Fruit fly (Drosophila melanogaster) whole organism, embryonic: ENCODE results near the gene CG33172.

Source experiments
- CG10267 ChIP-seq: fragments of 200-800 bp; sonication (Bioruptor generic); optimal IDR thresholded peaks from 2 replicates; lab custom pipeline; 2018; ENCODE audit warnings: missing biosample characterization, mild to moderate bottlenecking, missing genetic modification characterization, moderate library complexity
- CG15269 ChIP-seq: fragments of 200-800 bp; sonication (Bioruptor generic); optimal IDR thresholded peaks from 2 replicates; lab custom pipeline; 2018; ENCODE audit warnings: missing biosample characterization, mild to moderate bottlenecking, missing genetic modification characterization, moderate library complexity
- CG17186 ChIP-seq: fragments of 200-800 bp; sonication (Bioruptor generic); optimal IDR thresholded peaks from 3 replicates; lab custom pipeline; 2017; ENCODE audit warnings: missing biosample characterization, missing genetic modification reagents, missing genetic modification characterization
- CG17568 ChIP-seq: fragments of 200-800 bp; sonication (Bioruptor generic); optimal IDR thresholded peaks from 2 replicates; lab custom pipeline; 2018; ENCODE audit warnings: missing biosample characterization, mild to moderate bottlenecking, missing genetic modification characterization, moderate library complexity
- CG31388 ChIP-seq: fragments of 200-800 bp; sonication (Bioruptor generic); optimal IDR thresholded peaks from 2 replicates; lab custom pipeline; 2016; ENCODE audit warnings: missing biosample characterization, missing genetic modification characterization
- CG32532 ChIP-seq: fragments of 200-800 bp; sonication (Bioruptor generic); IDR thresholded peaks from 2 replicates; pipeline ENCODE4 v1.3.6; 2022; ENCODE audit warnings: missing biosample characterization, missing genetic modification characterization
- CG33557 ChIP-seq: fragments of 200-800 bp; sonication (Bioruptor generic); optimal IDR thresholded peaks from 2 replicates; lab custom pipeline; 2019; ENCODE audit warnings: missing biosample characterization, mild to moderate bottlenecking, missing genetic modification characterization, moderate library complexity
- CG3407 ChIP-seq: fragments of 200-800 bp; sonication (Bioruptor generic); optimal IDR thresholded peaks from 2 replicates; lab custom pipeline; 2018; ENCODE audit warnings: missing biosample characterization, mild to moderate bottlenecking, missing genetic modification characterization
- CG34422 ChIP-seq: fragments of 200-800 bp; sonication (Bioruptor generic); IDR thresholded peaks from 3 replicates; pipeline ENCODE4 v1.3.6; 2022; ENCODE audit warnings: missing biosample characterization, missing genetic modification characterization
- CG3726 ChIP-seq: fragments of 200-800 bp; sonication (Bioruptor generic); IDR thresholded peaks from 3 replicates; pipeline ENCODE4, ENCODE4 v1.3.6; 2022; ENCODE audit warnings: missing biosample characterization, missing genetic modification characterization
- CG6254 ChIP-seq: fragments of 200-800 bp; sonication (Bioruptor generic); optimal IDR thresholded peaks from 3 replicates; lab custom pipeline; 2017; ENCODE audit warnings: mild to moderate bottlenecking, missing biosample characterization, missing genetic modification reagents, missing genetic modification characterization
- CG6765 ChIP-seq: fragments of 200-800 bp; sonication (Bioruptor generic); optimal IDR thresholded peaks from 3 replicates; lab custom pipeline; 2017; ENCODE audit warnings: missing biosample characterization, mild to moderate bottlenecking, missing genetic modification characterization
- CG9932 ChIP-seq: fragments of 200-800 bp; sonication (Bioruptor generic); IDR thresholded peaks from 2 replicates; pipeline ENCODE4 v1.3.6; 2022; ENCODE audit warnings: missing biosample characterization, missing genetic modification characterization
- CHES-1-like ChIP-seq: fragments of 200-800 bp; sonication (Bioruptor generic); optimal IDR thresholded peaks from 2 replicates; lab custom pipeline; 2016; ENCODE audit warnings: missing biosample characterization, missing genetic modification characterization
- E2f2 ChIP-seq: fragments of 200-800 bp; sonication (Bioruptor generic); IDR thresholded peaks from 2 replicates; pipeline ENCODE4 v1.3.6; 2022; ENCODE audit warnings: missing biosample characterization, missing genetic modification characterization
- HHEX ChIP-seq: fragments of 200-800 bp; sonication (Bioruptor generic); optimal IDR thresholded peaks from 3 replicates; lab custom pipeline; 2017; ENCODE audit warnings: missing biosample characterization, mild to moderate bottlenecking, missing genetic modification characterization, missing genetic modification reagents
- Hmx ChIP-seq: fragments of 200-800 bp; sonication (Bioruptor generic); optimal IDR thresholded peaks from 2 replicates; lab custom pipeline; 2016; ENCODE audit warnings: missing biosample characterization, missing genetic modification characterization
- Hr39 ChIP-seq: fragments of >200 bp; optimal IDR thresholded peaks from 2 replicates; lab custom pipeline; 2017
- Lpt ChIP-seq: fragments of >200 bp; optimal IDR thresholded peaks from 2 replicates; lab custom pipeline; 2018; ENCODE audit warnings: missing biosample characterization, missing genetic modification characterization
- Meics ChIP-seq: fragments of 200-800 bp; sonication (Bioruptor generic); optimal IDR thresholded peaks from 2 replicates; lab custom pipeline; 2017; ENCODE audit warnings: missing biosample characterization, mild to moderate bottlenecking, missing genetic modification characterization
- Neu2 ChIP-seq: fragments of 200-800 bp; sonication (Bioruptor generic); optimal IDR thresholded peaks from 3 replicates; lab custom pipeline; 2016; ENCODE audit warnings: missing biosample characterization, missing genetic modification characterization, borderline replicate concordance
- Nf-YC ChIP-seq: fragments of 200-800 bp; optimal IDR thresholded peaks from 3 replicates; lab custom pipeline; 2019; ENCODE audit warnings: missing biosample characterization, mild to moderate bottlenecking, missing genetic modification characterization, moderate library complexity
- Ptx1 ChIP-seq: fragments of 200-800 bp; sonication (Bioruptor generic); IDR thresholded peaks from 2 replicates; pipeline ENCODE4 v1.3.6; 2022; ENCODE audit warnings: missing biosample characterization, missing genetic modification characterization
- Rfx ChIP-seq: fragments of 200-800 bp; sonication (Bioruptor generic); IDR thresholded peaks from 2 replicates; pipeline ENCODE4 v1.3.6; 2022; ENCODE audit warnings: missing biosample characterization, missing genetic modification characterization
- Side ChIP-seq: fragments of 200-800 bp; sonication (Bioruptor generic); optimal IDR thresholded peaks from 2 replicates; lab custom pipeline; 2016; ENCODE audit warnings: missing biosample characterization, missing genetic modification characterization
- Six4 ChIP-seq: fragments of 200-800 bp; sonication (Bioruptor generic); optimal IDR thresholded peaks from 2 replicates; lab custom pipeline; 2016; ENCODE audit warnings: missing biosample characterization, missing genetic modification characterization
- Spps ChIP-seq: fragments of 200-800 bp; sonication (Bioruptor generic); optimal IDR thresholded peaks from 2 replicates; lab custom pipeline; 2018; ENCODE audit warnings: missing biosample characterization, mild to moderate bottlenecking, missing genetic modification characterization
- Stat92E ChIP-seq, 3 experiments: fragments of >200 bp in 2 of 3; fragments of 200-800 bp in 1 of 3; sonication (Bioruptor generic) in 1 of 3; optimal IDR thresholded peaks; 2 replicates each; lab custom pipeline; 2017 to 2019; ENCODE audit warnings: missing biosample characterization in 3 of 3, missing genetic modification characterization in 3 of 3, mild to moderate bottlenecking in 1 of 3, moderate library complexity in 1 of 3
- crol ChIP-seq: fragments of 200-800 bp; sonication (Bioruptor generic); IDR thresholded peaks from 2 replicates; pipeline ENCODE4 v1.3.6; 2022; ENCODE audit warnings: missing biosample characterization, missing genetic modification characterization
- crp ChIP-seq, 2 experiments: fragments of 200-800 bp; sonication (Bioruptor generic); optimal IDR thresholded peaks; 2 replicates in 1 of 2; 3 replicates in 1 of 2; lab custom pipeline; 2017; ENCODE audit warnings: missing biosample characterization in 2 of 2, missing genetic modification characterization in 2 of 2, mild to moderate bottlenecking in 1 of 2, moderate library complexity in 1 of 2
- dati ChIP-seq: fragments of 200-800 bp; sonication (Bioruptor generic); IDR thresholded peaks from 2 replicates; pipeline ENCODE4 v1.3.6; 2022; ENCODE audit warnings: missing biosample characterization, missing genetic modification characterization
- esg ChIP-seq: fragments of 200-800 bp; sonication (Bioruptor generic); conservative IDR thresholded peaks from 2 replicates; pipeline ENCODE4 v1.3.6; 2022; ENCODE audit warnings: missing biosample characterization, missing genetic modification characterization
- gt ChIP-seq: fragments of 200-800 bp; sonication (Bioruptor generic); IDR thresholded peaks from 2 replicates; pipeline ENCODE4 v1.3.6; 2022; ENCODE audit warnings: missing biosample characterization, missing genetic modification characterization
- hth ChIP-seq: fragments of >200 bp; optimal IDR thresholded peaks from 2 replicates; lab custom pipeline; 2017; ENCODE audit warnings: inconsistent platforms
- jumu ChIP-seq: fragments of 200-800 bp; sonication (Bioruptor generic); optimal IDR thresholded peaks from 3 replicates; lab custom pipeline; 2016; ENCODE audit warnings: missing biosample characterization, missing genetic modification characterization
- knrl ChIP-seq: fragments of 200-800 bp; sonication (Bioruptor generic); IDR thresholded peaks from 3 replicates; pipeline ENCODE4 v1.3.6; 2022; ENCODE audit warnings: missing biosample characterization, missing genetic modification characterization; ENCODE audit not compliant: partially characterized antibody
- lab ChIP-seq: fragments of 200-800 bp; sonication (Bioruptor generic); optimal IDR thresholded peaks from 3 replicates; lab custom pipeline; 2017; ENCODE audit warnings: missing biosample characterization, missing genetic modification characterization, mild to moderate bottlenecking, moderate library complexity, missing genetic modification reagents
- mirr ChIP-seq: fragments of 200-800 bp; sonication (Bioruptor generic); optimal IDR thresholded peaks from 3 replicates; lab custom pipeline; 2018; ENCODE audit warnings: missing biosample characterization, mild to moderate bottlenecking, missing genetic modification characterization
- prd ChIP-seq, 3 experiments: fragments of >200 bp in 2 of 3; fragments of 200-800 bp in 1 of 3; sonication (Bioruptor generic) in 1 of 3; optimal IDR thresholded peaks in 2 of 3; IDR thresholded peaks in 1 of 3; 2 replicates in 2 of 3; 3 replicates in 1 of 3; pipeline versions ENCODE4 v1.3.6 to Lab custom; 2017 to 2022; ENCODE audit warnings: missing biosample characterization in 1 of 3, missing genetic modification characterization in 1 of 3
- row ChIP-seq: fragments of 200-800 bp; sonication (Bioruptor generic); IDR thresholded peaks from 3 replicates; pipeline ENCODE4 v1.3.6; 2022; ENCODE audit warnings: missing biosample characterization, missing genetic modification characterization
- run ChIP-seq: fragments of 200-800 bp; sonication (Bioruptor generic); optimal IDR thresholded peaks from 3 replicates; lab custom pipeline; 2018; ENCODE audit warnings: missing biosample characterization, mild to moderate bottlenecking, missing genetic modification characterization
- sens-2 ChIP-seq: fragments of 200-800 bp; sonication (Bioruptor generic); IDR thresholded peaks from 2 replicates; pipeline ENCODE4 v1.3.6; 2022; ENCODE audit warnings: missing biosample characterization, missing genetic modification characterization
- seq ChIP-seq: fragments of 200-800 bp; sonication (Bioruptor generic); IDR thresholded peaks from 2 replicates; pipeline ENCODE4 v1.3.6; 2022; ENCODE audit warnings: missing biosample characterization, missing genetic modification characterization
- sima ChIP-seq: fragments of 200-800 bp; sonication (Bioruptor generic); optimal IDR thresholded peaks from 2 replicates; lab custom pipeline; 2016; ENCODE audit warnings: missing biosample characterization, missing genetic modification characterization
- sisA ChIP-seq: fragments of 200-800 bp; sonication (Bioruptor generic); IDR thresholded peaks from 2 replicates; pipeline ENCODE4 v1.3.6; 2022; ENCODE audit warnings: missing biosample characterization, missing genetic modification characterization
- sna ChIP-seq: fragments of 200-800 bp; sonication (Bioruptor generic); IDR thresholded peaks from 2 replicates; pipeline ENCODE4 v1.3.6; 2022; ENCODE audit warnings: missing biosample characterization, missing genetic modification characterization; ENCODE audit not compliant: partially characterized antibody
- tin ChIP-seq: fragments of 200-800 bp; sonication (Bioruptor generic); optimal IDR thresholded peaks from 3 replicates; lab custom pipeline; 2016; ENCODE audit warnings: missing biosample characterization, missing genetic modification characterization
- tio ChIP-seq: fragments of 200-800 bp; sonication (Bioruptor generic); optimal IDR thresholded peaks from 2 replicates; lab custom pipeline; 2017; ENCODE audit warnings: missing biosample characterization, missing genetic modification characterization, inconsistent platforms
- trem ChIP-seq: fragments of 200-800 bp; optimal IDR thresholded peaks from 3 replicates; lab custom pipeline; 2019; ENCODE audit warnings: missing biosample characterization, mild to moderate bottlenecking, missing genetic modification characterization, moderate library complexity
- vvl ChIP-seq: fragments of 200-800 bp; sonication (Bioruptor generic); IDR thresholded peaks from 2 replicates; pipeline ENCODE4 v1.3.6; 2022; ENCODE audit warnings: missing biosample characterization, missing genetic modification characterization
- zfh2 ChIP-seq: fragments of 200-800 bp; sonication (Bioruptor generic); optimal IDR thresholded peaks from 2 replicates; lab custom pipeline; 2016; ENCODE audit warnings: missing biosample characterization, missing genetic modification characterization

CG33172 gene

DNA sequence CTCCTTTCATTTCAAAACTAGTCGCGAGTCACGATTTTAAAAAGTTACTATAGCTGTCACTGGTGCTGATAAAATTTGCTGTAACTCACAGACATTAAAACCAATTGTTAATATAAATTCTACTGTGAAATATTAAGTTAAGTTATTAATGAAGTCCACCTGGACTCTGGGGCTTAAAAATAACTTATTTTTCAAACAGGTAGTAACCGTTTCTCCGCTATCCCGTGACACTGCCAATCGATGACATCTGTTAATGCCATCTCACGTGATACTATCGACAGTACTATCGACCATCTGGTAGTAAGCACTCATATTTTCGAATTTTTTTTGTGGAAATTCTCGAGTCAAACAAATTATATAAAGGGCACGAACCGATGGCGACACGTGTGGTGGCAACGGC, 35.5 kb upstream of the CG33172 start, which contains the start of the genes CG12379 and MagR (continued):
- TF ChIP-seq Ptx1 (GFP tag; lab: Robert Waterston, UW) (peak; percentile 53), jumu (GFP tag; lab: Kevin White, UChicago) (peak; percentile 52), sima (GFP tag; lab: Kevin White, UChicago) (no peak), Meics (GFP tag; lab: Kevin White, UChicago) (peak; percentile 53), Side (GFP tag; lab: Kevin White, UChicago) (peak; percentile 62), Lpt (GFP tag; lab: Kevin White, UChicago) (no peak), seq (GFP tag; lab: Robert Waterston, UW) (no peak), sens-2 (GFP tag; lab: Robert Waterston, UW) (no peak), Hmx (peak; percentile 15), hth (lab: Kevin White, UChicago) (no peak), CHES-1-like (GFP tag; lab: Kevin White, UChicago) (peak; percentile 48), CG34422 (GFP tag; lab: Robert Waterston, UW) (no peak), CG31388 (GFP tag; lab: Kevin White, UChicago) (no peak), sna (GFP tag; lab: Robert Waterston, UW) (peak; percentile 66; the same call in 1 of the 2 replicates), mirr (GFP tag; lab: Kevin White, UChicago) (peak; percentile 24), tin (peak; percentile 61), Nf-YC (tag; lab: Kevin White, UChicago) (peak; percentile 72), esg (GFP tag; lab: Robert Waterston, UW) (peak; percentile 51; the same call in 1 of the 2 replicates), row (GFP tag; lab: Robert Waterston, UW) (peak; percentile 95), CG32532 (peak; percentile 46; the same call in 1 of the 2 replicates), CG15269 (tag; lab: Kevin White, UChicago) (no peak), CG10267 (tag; lab: Kevin White, UChicago) (peak; percentile 52), Neu2 (peak; percentile 98), prd (optimal IDR thresholded peaks at IDR 0.05; lab: Kevin White, UChicago) (no peak), prd (GFP tag; IDR thresholded peaks at IDR 0.05; lab: Robert Waterston, UW) (peak; percentile 70), tio (GFP tag; lab: Kevin White, UChicago) (no peak), Hr39 (no peak), zfh2 (GFP tag; lab: Kevin White, UChicago) (peak; percentile 64), CG33557 (peak; percentile 64), trem (tag; lab: Kevin White, UChicago) (peak; percentile 54), CG17568 (GFP tag; lab: Kevin White, UChicago) (no peak), run (tag; lab: Kevin White, UChicago) (no peak), CG9932 (GFP tag; lab: Robert Waterston, UW) (peak; percentile 74), Rfx (peak; percentile 72), CG17186 (GFP tag; lab: Kevin White, UChicago) (peak; percentile 7), knrl (GFP tag; lab: Robert Waterston, UW) (peak; percentile 86), lab (GFP tag; lab: Kevin White, UChicago) (no peak), Spps (tag; lab: Kevin White, UChicago) (no peak), dati (no peak), CG3407 (no peak), E2f2 (GFP tag; lab: Robert Waterston, UW) (peak; percentile 34; the same call in 1 of the 2 replicates), Six4 (GFP tag; lab: Kevin White, UChicago) (peak; percentile 3), vvl (GFP tag; lab: Robert Waterston, UW) (no peak; the same call in 1 of the 2 replicates), CG6765 (GFP tag; lab: Kevin White, UChicago) (no peak), gt (GFP tag; lab: Robert Waterston, UW) (no peak), CG3726 (GFP tag; lab: Robert Waterston, UW) (no peak), CG6254 (GFP tag; lab: Kevin White, UChicago) (no peak), crol (no peak), Stat92E (GFP tag; optimal IDR thresholded peaks at IDR 0.05; lab: Kevin White, UChicago) (no peak), HHEX (no peak), sisA (GFP tag; lab: Robert Waterston, UW) (peak; percentile 58), crp (GFP tag; optimal IDR thresholded peaks at IDR 0.05; lab: Kevin White, UChicago) (peak; percentile 25 to 82)
